Fruit fly (Drosophila melanogaster): ENCODE measurements around the gene CG4502.
A peak's percentile ranks its signal among the peaks of the same experiment; 100 is the strongest.

The CG4502 gene

DNA sequence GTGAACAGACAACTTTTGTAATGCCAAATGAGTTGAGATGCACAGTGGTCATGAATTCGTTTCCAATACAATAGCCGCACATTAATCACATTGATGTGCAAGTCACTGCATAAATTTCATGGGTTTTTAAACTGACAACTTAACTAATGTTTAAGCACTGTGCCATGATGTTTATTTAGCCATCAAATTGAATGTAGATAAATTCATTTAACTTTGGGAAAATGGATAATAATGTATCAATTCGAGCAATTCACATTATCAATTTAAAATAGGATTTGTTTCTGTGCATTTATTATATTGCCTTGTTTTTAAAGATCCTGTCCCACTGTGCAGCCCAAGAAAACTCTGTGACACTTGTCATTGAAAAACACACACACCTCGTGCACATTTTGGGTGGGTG is 56.0 kb downstream of the CG4502 start (continued):
- TF ChIP-seq ranshi (GFP tag; IDR thresholded peaks at IDR 0.05) (peak; percentile 65), tgo (GFP tag; IDR thresholded peaks at IDR 0.05) (peak; percentile 82), NC2α (GFP tag; optimal IDR thresholded peaks at IDR 0.05) (peak; percentile 57), Mad (GFP tag; optimal IDR thresholded peaks at IDR 0.05) (peak; percentile 31), HLH3B (GFP tag; IDR thresholded peaks at IDR 0.05) (peak; percentile 79), gro (GFP tag; optimal IDR thresholded peaks at IDR 0.05) (no peak), B-H1 (GFP tag; IDR thresholded peaks at IDR 0.05) (no peak; the same call in 1 of the 3 replicates), CG6791 (GFP tag; IDR thresholded peaks at IDR 0.05; ENCODE audit: partially characterized antibody) (no peak), B-H2 (GFP tag; optimal IDR thresholded peaks at IDR 0.05) (no peak), amos (GFP tag; IDR thresholded peaks at IDR 0.05; ENCODE audit: partially characterized antibody) (no peak), CkIIα-i1 (GFP tag; IDR thresholded peaks at IDR 0.05) (no peak), chm (GFP tag; IDR thresholded peaks at IDR 0.05) (no peak), CG8944 (GFP tag; optimal IDR thresholded peaks at IDR 0.05) (peak; percentile 57), Hey (tag; optimal IDR thresholded peaks at IDR 0.05) (no peak), pfk (GFP tag; optimal IDR thresholded peaks at IDR 0.05) (no peak), GATAe (GFP tag; conservative IDR thresholded peaks at IDR 0.05) (no peak), YL-1 (GFP tag; optimal IDR thresholded peaks at IDR 0.05) (no peak), CG18262 (tag; optimal IDR thresholded peaks at IDR 0.05) (peak; percentile 89), CG17328 (GFP tag; IDR thresholded peaks at IDR 0.05) (peak; percentile 54; the same call in 1 of the 2 replicates), pita (GFP tag; optimal IDR thresholded peaks at IDR 0.05) (no peak), Camta (GFP tag; optimal IDR thresholded peaks at IDR 0.05) (peak; percentile 76), onecut (GFP tag; IDR thresholded peaks at IDR 0.05) (peak; percentile 39), unc-4 (GFP tag; IDR thresholded peaks at IDR 0.05; ENCODE audit: partially characterized antibody) (no peak), CG11723 (GFP tag; optimal IDR thresholded peaks at IDR 0.05) (peak; percentile 59), crol (GFP tag; IDR thresholded peaks at IDR 0.05) (no peak), D19A (tag; optimal IDR thresholded peaks at IDR 0.05) (peak; percentile 76), CG33213 (GFP tag; optimal IDR thresholded peaks at IDR 0.05) (peak; percentile 8), Sox100B (GFP tag; optimal IDR thresholded peaks at IDR 0.05) (peak; percentile 84), her (GFP tag; optimal IDR thresholded peaks at IDR 0.05) (peak; percentile 53), pzg (GFP tag; optimal IDR thresholded peaks at IDR 0.05) (no peak), zf30C (GFP tag; optimal IDR thresholded peaks at IDR 0.05) (no peak), inv (GFP tag; IDR thresholded peaks at IDR 0.05; ENCODE audit: partially characterized antibody) (no peak), sc (optimal IDR thresholded peaks at IDR 0.05) (no peak), sc (GFP tag; optimal IDR thresholded peaks at IDR 0.05) (peak; percentile 74), ATbp (GFP tag; optimal IDR thresholded peaks at IDR 0.05) (peak; percentile 68), Atf3 (GFP tag; optimal IDR thresholded peaks at IDR 0.05) (peak; percentile 61), CG6854 (GFP tag; optimal IDR thresholded peaks at IDR 0.05) (no peak), CG3065 (GFP tag; optimal IDR thresholded peaks at IDR 0.05) (peak; percentile 38), schlank (tag; optimal IDR thresholded peaks at IDR 0.05) (no peak), Pdp1 (GFP tag; optimal IDR thresholded peaks at IDR 0.05) (peak; percentile 57 to 73), Hr3 (GFP tag; optimal IDR thresholded peaks at IDR 0.05) (peak; percentile 70), CG7357 (GFP tag; IDR thresholded peaks at IDR 0.05) (peak; percentile 49; the same call in 2 of the 3 replicates), rib (GFP tag; IDR thresholded peaks at IDR 0.05) (no peak), gfzf (GFP tag; optimal IDR thresholded peaks at IDR 0.05) (no peak), bowl (GFP tag; IDR thresholded peaks at IDR 0.05) (no peak), dmrt11E (tag; optimal IDR thresholded peaks at IDR 0.05) (peak; percentile 81), Gug (GFP tag; IDR thresholded peaks at IDR 0.05) (peak; percentile 18; the same call in 1 of the 4 replicates), HLHmδ (GFP tag; optimal IDR thresholded peaks at IDR 0.05) (no peak), CG2129 (GFP tag; IDR thresholded peaks at IDR 0.05; ENCODE audit: partially characterized antibody) (no peak), caup (GFP tag; optimal IDR thresholded peaks at IDR 0.05; ENCODE audit: severe bottlenecking) (peak; percentile 20), CG10431 (GFP tag; optimal IDR thresholded peaks at IDR 0.05) (no peak)
